Worm (Caenorhabditis elegans) whole organism, L1 larva: ENCODE results near the gene nhr-50.

Source experiments
- C16A3.4 ChIP-seq: fragments of 150-350 bp; optimal IDR thresholded peaks from 2 replicates; lab custom pipeline; 2014; ENCODE audit warnings: missing biosample characterization, missing genetic modification characterization
- ceh-82 ChIP-seq, 3 experiments: fragments of 150-350 bp in 1 of 3; sonication (generic microtip) in 2 of 3; optimal IDR thresholded peaks; 2 replicates each; lab custom pipeline; 2014 to 2017; ENCODE audit warnings: missing biosample characterization in 3 of 3, missing genetic modification characterization in 3 of 3
- ces-1 ChIP-seq: fragments of 150-350 bp; optimal IDR thresholded peaks from 2 replicates; lab custom pipeline; 2014; ENCODE audit warnings: missing biosample characterization, missing genetic modification reagents, missing genetic modification characterization
- dsc-1 ChIP-seq: sonication (generic microtip); optimal IDR thresholded peaks from 2 replicates; lab custom pipeline; 2016; ENCODE audit warnings: mild to moderate bottlenecking, missing genetic modification characterization, missing compliant biosample characterization
- jun-1 ChIP-seq: fragments of 150-350 bp; optimal IDR thresholded peaks from 2 replicates; lab custom pipeline; 2014; ENCODE audit warnings: missing biosample characterization, missing genetic modification reagents, missing genetic modification characterization
- lin-13 ChIP-seq: fragments of 150-350 bp; optimal IDR thresholded peaks from 2 replicates; lab custom pipeline; 2014; ENCODE audit warnings: missing biosample characterization, missing genetic modification reagents, missing genetic modification characterization
- nhr-12 ChIP-seq: sonication (generic microtip); optimal IDR thresholded peaks from 2 replicates; lab custom pipeline; 2017; ENCODE audit warnings: missing biosample characterization, missing genetic modification characterization
- nhr-20 ChIP-seq: sonication (generic microtip); optimal IDR thresholded peaks from 2 replicates; lab custom pipeline; 2016; ENCODE audit warnings: mild to moderate bottlenecking, missing genetic modification characterization, missing compliant biosample characterization
- unc-130 ChIP-seq: fragments of 150-350 bp; optimal IDR thresholded peaks from 2 replicates; lab custom pipeline; 2017; ENCODE audit warnings: missing biosample characterization, missing genetic modification characterization, inconsistent platforms
- unc-62 ChIP-seq: fragments of 150-350 bp; optimal IDR thresholded peaks from 2 replicates; lab custom pipeline; 2014; ENCODE audit warnings: missing biosample characterization, missing genetic modification reagents, missing genetic modification characterization

ce11 chrV:16049177-16049576 is 48.7 kb upstream of the nhr-50 start, which contains the start of gene best-12:
- TF ChIP-seq jun-1 (no peak), ceh-82 (tag; optimal IDR thresholded peaks at IDR 0.05; lab: Kevin White, UChicago) (no peak), unc-130 (tag; lab: Kevin White, UChicago) (no peak), unc-62 (no peak), C16A3.4 (tag; lab: Kevin White, UChicago) (no peak), ces-1 (GFP tag; lab: Kevin White, UChicago) (no peak), lin-13 (GFP tag; lab: Kevin White, UChicago) (no peak), nhr-12 (tag; lab: Kevin White, UChicago) (no peak), dsc-1 (no peak), nhr-20 (tag; lab: Kevin White, UChicago) (no peak)
